Fruit fly (Drosophila melanogaster): ENCODE measurements around the gene Ubc2.

dm6 chr2L:10789922-10790321, 22.1 kb upstream of the Ubc2 start, which contains the start of gene CG31870:
- TF ChIP-seq tna (GFP tag; IDR thresholded peaks at IDR 0.05; ENCODE audit: partially characterized antibody) (no peak), CG9727 (GFP tag; optimal IDR thresholded peaks at IDR 0.05) (no peak), Lim3 (GFP tag; IDR thresholded peaks at IDR 0.05) (no peak), CG17912 (GFP tag; optimal IDR thresholded peaks at IDR 0.05) (no peak)

Data from whole organism, embryonic.